Worm (Caenorhabditis elegans): Measurements from ENCODE around the gene bnc-1.

- TF ChIP-seq ama-1 (optimal IDR thresholded peaks at IDR 0.05) = no peak
- TF ChIP-seq ama-1 (GFP tag; optimal IDR thresholded peaks at IDR 0.05) = no peak
- TF ChIP-seq efl-1 (GFP tag; optimal IDR thresholded peaks at IDR 0.05) = no peak
- TF ChIP-seq hsf-1 (GFP tag; IDR thresholded peaks at IDR 0.05) = peak; percentile 67
- TF ChIP-seq F49E8.2 (tag; optimal IDR thresholded peaks at IDR 0.05; ENCODE audit: insufficient read depth) = no peak
- TF ChIP-seq ceh-100 (GFP tag; IDR thresholded peaks at IDR 0.05) = no peak
- no peak for TF ChIP-seq Y56A3A.18 (GFP tag; IDR thresholded peaks at IDR 0.05)
- TF ChIP-seq F23B12.7 (tag; optimal IDR thresholded peaks at IDR 0.05; ENCODE audit: insufficient read depth) = no peak
- TF ChIP-seq tlf-1 (GFP tag; optimal IDR thresholded peaks at IDR 0.05) = no peak
- no peak for TF ChIP-seq sdz-38 (tag; optimal IDR thresholded peaks at IDR 0.05)
- TF ChIP-seq F55B11.4 (tag; optimal IDR thresholded peaks at IDR 0.05; ENCODE audit: borderline replicate concordance, insufficient read depth) = no peak
- no peak for TF ChIP-seq dpl-1 (GFP tag; optimal IDR thresholded peaks at IDR 0.05)
- TF ChIP-seq mxl-1 (tag; optimal IDR thresholded peaks at IDR 0.05) = no peak
- no peak for TF ChIP-seq mes-4 (tag; optimal IDR thresholded peaks at IDR 0.05)
Measured at ce11 chrV:12314413-12314812, 37.6 kb upstream of the bnc-1 start.

Data from whole organism, young adult.